Fruit fly (Drosophila melanogaster) whole organism, prepupa: ENCODE data around the gene RpS19b.

Source experiments
- CG10631 ChIP-seq: fragments of 200-800 bp; sonication (Bioruptor generic); optimal IDR thresholded peaks from 2 replicates; lab custom pipeline; 2016; ENCODE audit warnings: missing biosample characterization, missing genetic modification characterization
- CG10669 ChIP-seq: fragments of 200-800 bp; sonication (Bioruptor generic); optimal IDR thresholded peaks from 3 replicates; lab custom pipeline; 2018; ENCODE audit warnings: missing biosample characterization, mild to moderate bottlenecking, missing genetic modification characterization, moderate library complexity
- CG11294 ChIP-seq: fragments of 200-800 bp; sonication (Bioruptor generic); IDR thresholded peaks from 2 replicates; pipeline ENCODE4 v1.3.6; 2022; ENCODE audit warnings: missing biosample characterization, missing genetic modification characterization
- CG11902 ChIP-seq: fragments of 200-800 bp; sonication (Bioruptor generic); optimal IDR thresholded peaks from 3 replicates; lab custom pipeline; 2016; ENCODE audit warnings: missing biosample characterization, missing genetic modification characterization
- CG15336 ChIP-seq: fragments of 200-800 bp; sonication (Bioruptor generic); IDR thresholded peaks from 2 replicates; pipeline ENCODE4 v1.3.6; 2022; ENCODE audit warnings: missing biosample characterization, missing genetic modification characterization
- CG1621 ChIP-seq: fragments of 200-800 bp; sonication (Bioruptor generic); optimal IDR thresholded peaks from 3 replicates; lab custom pipeline; 2018; ENCODE audit warnings: missing biosample characterization, mild to moderate bottlenecking, missing genetic modification characterization
- CG31627 ChIP-seq: fragments of 200-800 bp; sonication (Bioruptor generic); optimal IDR thresholded peaks from 3 replicates; lab custom pipeline; 2016; ENCODE audit warnings: missing biosample characterization, missing genetic modification characterization
- CG32006 ChIP-seq: fragments of 200-800 bp; sonication (Bioruptor generic); optimal IDR thresholded peaks from 3 replicates; lab custom pipeline; 2017; ENCODE audit warnings: missing biosample characterization, mild to moderate bottlenecking, missing genetic modification characterization
- CG34406 ChIP-seq: fragments of 200-800 bp; sonication (Bioruptor generic); optimal IDR thresholded peaks from 3 replicates; lab custom pipeline; 2016; ENCODE audit warnings: missing biosample characterization, missing genetic modification characterization
- CG3919 ChIP-seq: fragments of 200-800 bp; sonication (Bioruptor generic); optimal IDR thresholded peaks from 3 replicates; lab custom pipeline; 2016; ENCODE audit warnings: missing biosample characterization, missing genetic modification characterization
- CG4318 ChIP-seq: fragments of 200-800 bp; sonication (Bioruptor generic); optimal IDR thresholded peaks from 3 replicates; lab custom pipeline; 2017; ENCODE audit warnings: missing biosample characterization, mild to moderate bottlenecking, missing genetic modification characterization
- CG6163 ChIP-seq: fragments of 200-800 bp; sonication (Bioruptor generic); IDR thresholded peaks from 3 replicates; pipeline ENCODE4 v1.3.6; 2022; ENCODE audit warnings: missing biosample characterization, missing genetic modification characterization
- CG6276 ChIP-seq: fragments of 200-800 bp; sonication (Bioruptor generic); optimal IDR thresholded peaks from 2 replicates; lab custom pipeline; 2017; ENCODE audit warnings: missing biosample characterization, mild to moderate bottlenecking, missing genetic modification characterization
- CG6792 ChIP-seq: fragments of 200-800 bp; sonication (Bioruptor generic); optimal IDR thresholded peaks from 3 replicates; lab custom pipeline; 2016; ENCODE audit warnings: missing biosample characterization, missing genetic modification characterization
- CG6808 ChIP-seq: fragments of 200-800 bp; sonication (Bioruptor generic); optimal IDR thresholded peaks from 3 replicates; lab custom pipeline; 2017; ENCODE audit warnings: missing biosample characterization, missing genetic modification characterization, mild to moderate bottlenecking, moderate library complexity, missing genetic modification reagents
- CG8119 ChIP-seq: fragments of 200-800 bp; sonication (Bioruptor generic); IDR thresholded peaks from 3 replicates; pipeline ENCODE4 v1.3.6; 2022; ENCODE audit warnings: missing biosample characterization, missing genetic modification characterization
- CG8632 ChIP-seq: fragments of 200-800 bp; sonication (Bioruptor generic); optimal IDR thresholded peaks from 3 replicates; lab custom pipeline; 2016; ENCODE audit warnings: missing biosample characterization, missing genetic modification characterization
- CG9139 ChIP-seq: fragments of 200-800 bp; sonication (Bioruptor generic); optimal IDR thresholded peaks from 3 replicates; lab custom pipeline; 2017; ENCODE audit warnings: missing biosample characterization, mild to moderate bottlenecking, missing genetic modification characterization
- Eip75B ChIP-seq: fragments of 200-800 bp; sonication (Bioruptor generic); optimal IDR thresholded peaks from 3 replicates; lab custom pipeline; 2016; ENCODE audit warnings: missing biosample characterization, missing genetic modification characterization
- Eip78C ChIP-seq: fragments of 200-800 bp; sonication (Bioruptor generic); peaks from one replicate; lab custom pipeline; 2016; ENCODE audit warnings: missing biosample characterization, missing genetic modification characterization
- Eip93F ChIP-seq: fragments of 200-800 bp; sonication (Bioruptor generic); optimal IDR thresholded peaks from 2 replicates; lab custom pipeline; 2016; ENCODE audit warnings: missing biosample characterization, mild to moderate bottlenecking, missing genetic modification characterization
- Ets96B ChIP-seq: fragments of 200-800 bp; optimal IDR thresholded peaks from 2 replicates; lab custom pipeline; 2019; ENCODE audit warnings: missing biosample characterization, mild to moderate bottlenecking, missing genetic modification characterization, moderate library complexity
- Hr39 ChIP-seq: fragments of 200-800 bp; sonication (Bioruptor generic); optimal IDR thresholded peaks from 2 replicates; lab custom pipeline; 2016; ENCODE audit warnings: missing biosample characterization, missing genetic modification characterization
- Hr4 ChIP-seq: fragments of 200-800 bp; sonication (Bioruptor generic); optimal IDR thresholded peaks from 3 replicates; lab custom pipeline; 2016; ENCODE audit warnings: missing biosample characterization, missing genetic modification characterization
- Lpt ChIP-seq: fragments of 200-800 bp; sonication (Bioruptor generic); optimal IDR thresholded peaks from 3 replicates; lab custom pipeline; 2016; ENCODE audit warnings: missing biosample characterization, missing genetic modification characterization
- OdsH ChIP-seq: fragments of 200-800 bp; sonication (Bioruptor generic); optimal IDR thresholded peaks from 3 replicates; lab custom pipeline; 2016; ENCODE audit warnings: missing biosample characterization, missing genetic modification characterization
- Smox ChIP-seq: fragments of 200-800 bp; sonication (Bioruptor generic); optimal IDR thresholded peaks from 3 replicates; lab custom pipeline; 2016; ENCODE audit warnings: missing biosample characterization, missing genetic modification characterization
- Sox14 ChIP-seq: fragments of 200-800 bp; sonication (Bioruptor generic); optimal IDR thresholded peaks from 3 replicates; lab custom pipeline; 2016; ENCODE audit warnings: missing biosample characterization, missing genetic modification characterization
- achi ChIP-seq: fragments of 200-800 bp; sonication (Bioruptor generic); optimal IDR thresholded peaks from 3 replicates; lab custom pipeline; 2016; ENCODE audit warnings: missing biosample characterization, missing genetic modification characterization
- acj6 ChIP-seq: fragments of 200-800 bp; sonication (Bioruptor generic); optimal IDR thresholded peaks from 3 replicates; lab custom pipeline; 2016; ENCODE audit warnings: missing biosample characterization, missing genetic modification characterization
- eg ChIP-seq: fragments of 200-800 bp; sonication (Bioruptor generic); IDR thresholded peaks from 3 replicates; pipeline ENCODE4 v1.3.6; 2022; ENCODE audit warnings: missing biosample characterization, missing genetic modification characterization
- esn ChIP-seq: fragments of 200-800 bp; sonication (Bioruptor generic); optimal IDR thresholded peaks from 2 replicates; lab custom pipeline; 2016; ENCODE audit warnings: missing biosample characterization, mild to moderate bottlenecking, missing genetic modification characterization, moderate library complexity
- fd59A ChIP-seq: fragments of 200-800 bp; sonication (Bioruptor generic); optimal IDR thresholded peaks from 2 replicates; lab custom pipeline; 2017; ENCODE audit warnings: missing biosample characterization, mild to moderate bottlenecking, missing genetic modification characterization, missing genetic modification reagents
- fkh ChIP-seq: fragments of 200-800 bp; sonication (Bioruptor generic); optimal IDR thresholded peaks from 3 replicates; lab custom pipeline; 2017; ENCODE audit warnings: missing biosample characterization, mild to moderate bottlenecking, missing genetic modification characterization, moderate library complexity
- salr ChIP-seq, 2 experiments: fragments of 200-800 bp; sonication (Bioruptor generic); optimal IDR thresholded peaks; 3 replicates each; lab custom pipeline; 2016 to 2018; ENCODE audit warnings: missing biosample characterization in 2 of 2, missing genetic modification characterization in 2 of 2, mild to moderate bottlenecking in 1 of 2
- spab ChIP-seq: fragments of 200-800 bp; sonication (Bioruptor generic); optimal IDR thresholded peaks from 2 replicates; lab custom pipeline; 2017; ENCODE audit warnings: missing biosample characterization, mild to moderate bottlenecking, missing genetic modification characterization, missing genetic modification reagents
- ss ChIP-seq, 2 experiments: fragments of 200-800 bp; sonication (Bioruptor generic); optimal IDR thresholded peaks; 2 replicates in 1 of 2; 3 replicates in 1 of 2; lab custom pipeline; 2017 to 2018; ENCODE audit warnings: mild to moderate bottlenecking in 2 of 2, missing biosample characterization in 2 of 2, missing genetic modification characterization in 2 of 2, moderate library complexity in 1 of 2
- svp ChIP-seq: fragments of 200-800 bp; sonication (Bioruptor generic); peaks from one replicate; lab custom pipeline; 2016; ENCODE audit warnings: missing biosample characterization, missing genetic modification characterization
- topi ChIP-seq: fragments of 200-800 bp; sonication (Bioruptor generic); optimal IDR thresholded peaks from 3 replicates; lab custom pipeline; 2016; ENCODE audit warnings: missing biosample characterization, missing genetic modification characterization

The RpS19b gene

DNA sequence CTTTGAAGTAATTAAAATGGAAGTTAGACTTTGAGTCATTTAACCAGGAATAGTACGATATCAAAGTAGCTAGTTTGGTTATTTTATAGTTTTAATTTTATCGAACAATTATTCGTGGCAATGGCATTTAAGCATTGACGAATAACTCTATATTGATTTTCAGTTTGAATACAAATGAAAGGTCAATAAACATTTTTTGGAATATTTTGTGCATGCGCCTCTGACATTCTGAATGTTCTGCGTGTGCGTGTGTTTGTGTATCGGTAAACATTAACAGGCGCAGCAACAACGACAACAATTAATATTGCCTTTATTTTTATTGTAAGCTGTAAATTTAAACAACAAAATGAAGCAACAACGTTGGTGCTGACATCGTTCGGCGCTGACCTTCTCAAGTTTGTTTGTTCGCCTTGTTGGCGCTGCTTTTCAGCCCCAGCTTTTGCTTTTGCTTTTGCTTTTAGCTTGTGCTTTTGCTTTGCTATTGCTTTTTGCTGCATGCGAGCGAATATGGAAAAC is 23.9 kb downstream of the RpS19b start (continued):
- no peak for TF ChIP-seq CG6276 (GFP tag; lab: Kevin White, UChicago)
- TF ChIP-seq Smox (GFP tag; lab: Kevin White, UChicago), result peak; percentile 79
- peak; percentile 78 for TF ChIP-seq Eip75B
- no peak for TF ChIP-seq CG15336
- peak; percentile 53 for TF ChIP-seq CG6808
- TF ChIP-seq eg, result no peak
- peak; percentile 5; the same call in 1 of the 2 replicates for TF ChIP-seq CG11294 (GFP tag; lab: Robert Waterston, UW)
- peak; percentile 78 for TF ChIP-seq topi (GFP tag; lab: Kevin White, UChicago)
- peak; percentile 52 for TF ChIP-seq CG3919 (GFP tag; lab: Kevin White, UChicago)
- TF ChIP-seq CG32006, result peak; percentile 40
- TF ChIP-seq acj6, result peak; percentile 82
- TF ChIP-seq svp, result peak; percentile 95
- TF ChIP-seq Sox14, result peak; percentile 79
- peak; percentile 53 for TF ChIP-seq CG9139 (GFP tag; lab: Kevin White, UChicago)
- peak; percentile 87 for TF ChIP-seq CG10669
- TF ChIP-seq CG6163 (GFP tag; lab: Robert Waterston, UW), result 0 out of 3 replicates have a peak, but pooled peaks have one; percentile 21
- peak; percentile 86 for TF ChIP-seq CG31627 (GFP tag; lab: Kevin White, UChicago)
- peak; percentile 77 for TF ChIP-seq OdsH (GFP tag; lab: Kevin White, UChicago)
- TF ChIP-seq Hr39 (GFP tag; lab: Kevin White, UChicago), result peak; percentile 82
- TF ChIP-seq, all 60 proteins: peak for 50

- TF ChIP-seq Eip78C (GFP tag; lab: Kevin White, UChicago), result peak; percentile 21
- no peak for TF ChIP-seq CG34406 (GFP tag; lab: Kevin White, UChicago)
- TF ChIP-seq, all 60 proteins: peak for 1
These were observed 29.9 kb downstream of the RpS19b start for dm6 chr3R:23903425-23903824.

- TF ChIP-seq Eip78C (GFP tag; lab: Kevin White, UChicago), result peak; percentile 12
- no peak for TF ChIP-seq fkh (GFP tag; lab: Kevin White, UChicago)
- TF ChIP-seq CG34406 (GFP tag; lab: Kevin White, UChicago), result no peak
- no peak for TF ChIP-seq esn (GFP tag; lab: Kevin White, UChicago)
- 0 out of 3 replicates have a peak, but pooled peaks have one; percentile 18 for TF ChIP-seq CG6163 (GFP tag; lab: Robert Waterston, UW)
- TF ChIP-seq, all 60 proteins: peak for 2
These were observed 30.8 kb downstream of the RpS19b start for dm6 chr3R:23902557-23902956.

DNA sequence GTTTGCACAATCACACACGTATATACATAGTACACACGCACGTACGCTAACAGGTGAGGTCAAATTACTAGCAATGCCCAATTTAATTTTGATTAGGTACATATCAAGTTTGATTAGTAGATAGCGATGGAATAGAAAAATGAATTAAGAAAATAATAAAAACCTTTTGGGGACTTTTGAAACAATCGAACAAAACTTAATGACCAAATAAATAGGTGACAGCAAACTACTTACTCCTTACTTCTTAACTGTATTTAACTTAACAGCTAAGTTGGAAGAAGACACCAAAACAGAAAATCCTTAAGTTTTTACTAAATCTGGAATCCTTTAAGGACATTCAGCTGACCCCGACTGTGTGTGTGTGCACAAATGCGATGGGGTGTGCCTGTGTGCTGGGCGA is 31.3 kb downstream of the RpS19b start:
- TF ChIP-seq spab (GFP tag; lab: Kevin White, UChicago) (peak; percentile 7), ss (GFP tag; optimal IDR thresholded peaks at IDR 0.05; lab: Kevin White, UChicago) (peak in 1 of 2 experiments; percentile 45), salr (GFP tag; optimal IDR thresholded peaks at IDR 0.05; lab: Kevin White, UChicago) (peak in 1 of 2 experiments; percentile 1), achi (GFP tag; lab: Kevin White, UChicago) (peak; percentile 20), CG32006 (no peak), fd59A (peak; percentile 29), Hr4 (GFP tag; lab: Kevin White, UChicago) (no peak), CG10631 (GFP tag; lab: Kevin White, UChicago) (peak; percentile 12), Eip78C (GFP tag; lab: Kevin White, UChicago) (peak; percentile 61), Eip93F (no peak), CG8632 (GFP tag; lab: Kevin White, UChicago) (peak; percentile 15), CG4318 (no peak), esn (GFP tag; lab: Kevin White, UChicago) (no peak), CG11902 (GFP tag; lab: Kevin White, UChicago) (no peak), CG15336 (peak; percentile 22; the same call in 1 of the 2 replicates), fkh (GFP tag; lab: Kevin White, UChicago) (no peak), Ets96B (tag; lab: Kevin White, UChicago) (peak; percentile 34), CG8119 (peak; percentile 62; the same call in 2 of the 3 replicates), Lpt (GFP tag; lab: Kevin White, UChicago) (no peak), CG6792 (peak; percentile 3), eg (no peak), CG1621 (tag; lab: Kevin White, UChicago) (no peak)
